Fruit fly (Drosophila melanogaster): ENCODE measurements around the gene CG9427.
A peak's percentile ranks its signal among the peaks of the same experiment; 100 is the strongest.

DNA sequence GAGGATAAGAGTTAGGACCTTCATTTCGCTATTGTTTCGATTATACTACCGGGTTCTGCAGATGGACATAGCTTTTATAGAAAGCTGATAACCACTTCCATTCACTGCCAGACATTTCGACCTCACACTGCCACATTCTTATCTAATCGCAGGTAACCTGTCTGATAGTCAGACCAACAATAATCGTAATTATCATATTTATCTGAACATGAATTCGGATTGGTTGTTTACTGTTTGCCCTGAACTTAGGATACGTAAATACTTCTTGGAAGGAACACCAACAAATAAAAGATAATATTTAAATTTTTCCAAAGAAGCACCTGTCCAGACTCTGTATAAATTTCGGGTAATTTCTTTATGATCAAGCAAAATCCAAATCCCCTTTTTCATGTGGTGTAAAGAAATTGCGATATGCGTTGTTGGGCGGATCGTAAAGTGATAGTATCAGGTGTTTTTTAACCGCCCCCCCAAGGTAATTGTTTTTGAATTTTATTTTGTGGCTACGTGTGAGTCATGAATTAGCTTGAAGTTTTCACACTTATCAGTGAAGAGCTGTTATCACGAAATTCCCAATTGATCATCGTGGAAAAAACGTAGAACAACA lies 19.5 kb upstream of the CG9427 start, which contains the start of gene Fst:
- TF ChIP-seq sage (GFP tag; optimal IDR thresholded peaks at IDR 0.05) (no peak), Hr83 (GFP tag; optimal IDR thresholded peaks at IDR 0.05; ENCODE audit: poor library complexity, severe bottlenecking) (no peak), Dfd (GFP tag; optimal IDR thresholded peaks at IDR 0.05) (no peak), fru (GFP tag; optimal IDR thresholded peaks at IDR 0.05) (peak; percentile 19), usp (GFP tag; optimal IDR thresholded peaks at IDR 0.05) (no peak), h (GFP tag; optimal IDR thresholded peaks at IDR 0.05) (peak; percentile 14), rgr (GFP tag; optimal IDR thresholded peaks at IDR 0.05) (no peak), Abd-B (GFP tag; optimal IDR thresholded peaks at IDR 0.05) (no peak), OdsH (GFP tag; optimal IDR thresholded peaks at IDR 0.05) (no peak), Vsx2 (GFP tag; optimal IDR thresholded peaks at IDR 0.05; ENCODE audit: partially characterized antibody) (no peak)

Data from whole organism, wandering third instar larva.